Worm (Caenorhabditis elegans) whole organism, early embryonic: Measurements from ENCODE around the gene arrd-17.

Source experiments
- B0310.2 ChIP-seq: sonication (generic microtip); optimal IDR thresholded peaks from 2 replicates; lab custom pipeline; 2016; ENCODE audit warnings: mild to moderate bottlenecking, missing genetic modification characterization, missing compliant biosample characterization
- F13C5.2 ChIP-seq: sonication (generic microtip); optimal IDR thresholded peaks from 2 replicates; lab custom pipeline; 2017; ENCODE audit warnings: mild to moderate bottlenecking, missing genetic modification characterization, inconsistent platforms, missing compliant biosample characterization
- aly-1 ChIP-seq: sonication (generic microtip); optimal IDR thresholded peaks from 2 replicates; lab custom pipeline; 2016; ENCODE audit warnings: missing genetic modification characterization, missing compliant biosample characterization
- ama-1 ChIP-seq: fragments of 150-350 bp; optimal IDR thresholded peaks from 2 replicates; lab custom pipeline; 2014
- ceh-13 ChIP-seq: fragments of 200-800 bp; sonication (Bioruptor generic); optimal IDR thresholded peaks from 2 replicates; lab custom pipeline; 2018; ENCODE audit warnings: mild to moderate bottlenecking, missing genetic modification characterization, missing compliant biosample characterization
- ceh-36 ChIP-seq: sonication (generic microtip); optimal IDR thresholded peaks from 2 replicates; lab custom pipeline; 2016; ENCODE audit warnings: missing genetic modification characterization, inconsistent platforms, missing compliant biosample characterization
- ets-7 ChIP-seq: sonication (generic microtip); optimal IDR thresholded peaks from 2 replicates; lab custom pipeline; 2016; ENCODE audit warnings: missing genotype, missing genetic modification characterization, missing compliant biosample characterization
- flt-1 ChIP-seq: fragments of 200-800 bp; sonication (Bioruptor generic); IDR thresholded peaks from 2 replicates; pipeline ENCODE4 v1.3.6; 2022; ENCODE audit warnings: missing genetic modification characterization, missing compliant biosample characterization
- hmbx-1 ChIP-seq: sonication (generic microtip); optimal IDR thresholded peaks from 2 replicates; lab custom pipeline; 2016; ENCODE audit warnings: mild to moderate bottlenecking, missing genetic modification characterization, missing compliant biosample characterization
- hmg-4 ChIP-seq: fragments of 200-800 bp; sonication (Bioruptor generic); optimal IDR thresholded peaks from 2 replicates; lab custom pipeline; 2018; ENCODE audit warnings: mild to moderate bottlenecking, missing genetic modification characterization, missing compliant biosample characterization
- hnd-1 ChIP-seq: sonication (generic microtip); optimal IDR thresholded peaks from 2 replicates; lab custom pipeline; 2016; ENCODE audit warnings: missing genetic modification characterization, missing compliant biosample characterization
- pes-1 ChIP-seq: fragments of 200-800 bp; sonication (Bioruptor generic); IDR thresholded peaks from 2 replicates; pipeline ENCODE4 v1.3.6; 2022; ENCODE audit warnings: missing genetic modification reagents, missing genetic modification characterization, missing compliant biosample characterization
- scrt-1 ChIP-seq: fragments of 200-800 bp; sonication (Bioruptor generic); IDR thresholded peaks from 2 replicates; pipeline ENCODE4 v1.3.6; 2022; ENCODE audit warnings: missing genetic modification characterization, missing compliant biosample characterization
- sea-1 ChIP-seq: fragments of 200-800 bp; sonication (Bioruptor generic); conservative IDR thresholded peaks from 2 replicates; pipeline ENCODE4 v1.3.6; 2022; ENCODE audit warnings: missing genetic modification characterization, missing compliant biosample characterization
- tbx-11 ChIP-seq: fragments of 200-800 bp; sonication (Bioruptor generic); IDR thresholded peaks from 2 replicates; pipeline ENCODE4 v1.3.6; 2022; ENCODE audit warnings: missing genetic modification characterization, missing compliant biosample characterization
- tbx-37 ChIP-seq: fragments of 200-800 bp; sonication (Bioruptor generic); conservative IDR thresholded peaks from 2 replicates; pipeline ENCODE4 v1.3.6; 2022; ENCODE audit warnings: missing genetic modification reagents, missing genetic modification characterization, missing compliant biosample characterization
- tra-4 ChIP-seq: sonication (generic microtip); optimal IDR thresholded peaks from 2 replicates; lab custom pipeline; 2017; ENCODE audit warnings: missing genetic modification characterization, missing compliant biosample characterization

The arrd-17 gene

ce11 chrIII:13635730-13636360 lies 5.2 kb upstream of the arrd-17 start:
- TF ChIP-seq F13C5.2 (tag; lab: Kevin White, UChicago) (no peak), hnd-1 (no peak), ceh-13 (GFP tag; lab: Kevin White, UChicago) (no peak), hmbx-1 (tag; lab: Kevin White, UChicago) (no peak), tra-4 (tag; lab: Kevin White, UChicago) (no peak), ama-1 (lab: Kevin White, UChicago) (no peak), flt-1 (GFP tag; lab: Robert Waterston, UW) (no peak), ceh-36 (tag; lab: Kevin White, UChicago) (no peak), tbx-11 (GFP tag; lab: Robert Waterston, UW) (no peak), pes-1 (GFP tag; lab: Robert Waterston, UW) (no peak), hmg-4 (no peak), tbx-37 (GFP tag; lab: Robert Waterston, UW) (no peak), aly-1 (tag; lab: Kevin White, UChicago) (no peak), sea-1 (no peak), ets-7 (tag; lab: Kevin White, UChicago) (no peak), B0310.2 (tag; lab: Kevin White, UChicago) (no peak), scrt-1 (GFP tag; lab: Robert Waterston, UW) (no peak)

ce11 chrIII:13635235-13635634 lies 4.6 kb upstream of the arrd-17 start:
- no peak for TF ChIP-seq hmbx-1 (tag; lab: Kevin White, UChicago)
- TF ChIP-seq tbx-11 (GFP tag; lab: Robert Waterston, UW): no peak
- TF ChIP-seq ceh-13 (GFP tag; lab: Kevin White, UChicago): no peak
- TF ChIP-seq ama-1 (lab: Kevin White, UChicago): no peak
- TF ChIP-seq aly-1 (tag; lab: Kevin White, UChicago): no peak
- no peak for TF ChIP-seq flt-1 (GFP tag; lab: Robert Waterston, UW)
- TF ChIP-seq hnd-1: no peak
- no peak for TF ChIP-seq hmg-4
- no peak for TF ChIP-seq pes-1 (GFP tag; lab: Robert Waterston, UW)
- no peak for TF ChIP-seq ets-7 (tag; lab: Kevin White, UChicago)
- TF ChIP-seq tbx-37 (GFP tag; lab: Robert Waterston, UW): no peak
- TF ChIP-seq B0310.2 (tag; lab: Kevin White, UChicago): no peak
- TF ChIP-seq F13C5.2 (tag; lab: Kevin White, UChicago): no peak
- no peak for TF ChIP-seq tra-4 (tag; lab: Kevin White, UChicago)
- no peak for TF ChIP-seq scrt-1 (GFP tag; lab: Robert Waterston, UW)

- TF ChIP-seq aly-1 (tag; lab: Kevin White, UChicago) (no peak), sea-1 (no peak), tbx-37 (GFP tag; lab: Robert Waterston, UW) (no peak), flt-1 (GFP tag; lab: Robert Waterston, UW) (no peak), F13C5.2 (tag; lab: Kevin White, UChicago) (no peak), hmg-4 (no peak), ama-1 (lab: Kevin White, UChicago) (no peak), tbx-11 (GFP tag; lab: Robert Waterston, UW) (no peak), hnd-1 (no peak), ets-7 (tag; lab: Kevin White, UChicago) (no peak), pes-1 (GFP tag; lab: Robert Waterston, UW) (no peak), B0310.2 (tag; lab: Kevin White, UChicago) (no peak), hmbx-1 (tag; lab: Kevin White, UChicago) (no peak), scrt-1 (GFP tag; lab: Robert Waterston, UW) (no peak), ceh-36 (tag; lab: Kevin White, UChicago) (no peak), tra-4 (tag; lab: Kevin White, UChicago) (no peak), ceh-13 (GFP tag; lab: Kevin White, UChicago) (no peak)
These were observed 3.2 kb upstream of the arrd-17 start for ce11 chrIII:13633826-13634225.

DNA sequence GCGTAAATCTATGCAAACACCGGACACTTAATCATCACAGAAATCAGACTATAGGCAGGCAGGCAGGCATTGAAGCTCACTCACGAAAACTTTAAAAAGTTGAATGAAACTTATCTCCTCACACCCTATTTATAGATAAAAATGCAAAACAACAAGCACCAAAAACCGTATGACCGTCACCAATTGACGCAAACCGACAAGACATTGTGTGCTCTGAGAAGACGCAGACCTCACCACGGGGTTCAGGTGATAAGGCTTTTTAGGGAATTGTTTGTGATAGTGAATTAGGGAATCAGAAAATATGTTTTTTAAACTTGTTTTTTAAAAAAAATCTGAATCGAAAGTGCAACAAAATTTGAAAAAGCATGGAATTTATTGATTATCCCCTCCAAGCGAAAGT lies 3.9 kb downstream of the arrd-17 start, which contains the start of gene T12D8.5:
Gene T12D8.5, minus strand, starts transcription at position 95 of the 400 bp plus-strand sequence.
- no peak for TF ChIP-seq tbx-37 (GFP tag; lab: Robert Waterston, UW)
- no peak for TF ChIP-seq scrt-1 (GFP tag; lab: Robert Waterston, UW)
- TF ChIP-seq ama-1 (lab: Kevin White, UChicago): no peak
- no peak for TF ChIP-seq tbx-11 (GFP tag; lab: Robert Waterston, UW)
- TF ChIP-seq flt-1 (GFP tag; lab: Robert Waterston, UW): no peak

DNA sequence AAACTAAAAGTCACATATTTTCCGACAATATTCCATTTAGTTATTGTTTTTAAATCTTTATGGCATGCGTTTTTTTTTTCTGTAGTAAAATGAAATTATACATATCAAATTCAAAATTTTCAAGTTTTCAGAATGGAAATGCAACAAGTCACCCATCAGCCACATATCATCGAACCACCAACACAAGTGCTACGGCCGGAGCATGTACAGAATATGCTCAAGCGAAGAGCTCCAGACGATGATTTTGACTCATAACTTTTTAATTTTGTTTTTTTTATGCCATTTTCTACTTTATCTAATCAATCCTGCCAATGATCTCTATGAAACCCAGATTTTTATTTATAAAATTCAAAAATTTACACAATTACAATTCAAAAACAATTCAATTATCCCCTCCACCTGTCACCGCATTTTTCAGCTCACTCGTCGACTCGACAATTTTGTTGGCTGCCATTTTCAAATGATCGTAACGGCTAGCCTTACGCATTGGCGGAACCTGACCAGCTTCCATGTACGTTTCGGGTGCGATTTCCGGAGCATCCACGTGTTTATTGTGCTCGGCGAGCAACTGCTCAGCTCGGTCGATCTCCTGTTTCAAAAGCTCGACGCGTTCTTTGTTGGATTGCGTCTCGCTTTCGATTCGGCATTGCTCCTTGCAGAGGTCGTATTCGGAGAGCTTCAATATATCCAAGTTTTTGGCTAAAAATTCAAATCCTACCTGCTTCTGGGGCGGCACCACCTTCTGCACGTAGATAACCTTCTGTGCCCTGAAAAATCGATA lies 4.8 kb downstream of the arrd-17 start:
- TF ChIP-seq ama-1 (lab: Kevin White, UChicago) (no peak), tbx-11 (GFP tag; lab: Robert Waterston, UW) (no peak), hmg-4 (no peak)

DNA sequence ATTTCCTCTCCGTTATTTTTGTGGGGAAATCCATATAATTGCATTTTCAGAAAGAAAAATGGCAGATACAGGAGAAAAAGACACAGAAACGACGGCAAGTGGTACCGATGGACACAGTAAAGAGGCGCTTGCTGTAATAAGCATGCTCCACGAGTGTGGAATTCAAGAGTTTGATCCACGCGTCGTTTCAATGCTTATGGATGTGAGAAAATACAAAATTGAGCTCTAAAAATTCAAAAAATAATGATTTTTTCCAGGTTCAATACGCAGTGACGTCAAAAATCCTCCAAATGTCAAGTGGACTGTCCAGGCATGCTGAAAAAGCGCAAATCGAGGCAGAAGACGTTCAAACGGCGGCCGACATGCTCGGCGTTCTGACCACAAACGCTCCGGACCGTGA lies 6.4 kb downstream of the arrd-17 start, which contains the start of gene taf-9:
Gene taf-9, plus strand, starts transcription at position 51 of the 400 bp plus-strand sequence.
- TF ChIP-seq ets-7 (tag; lab: Kevin White, UChicago) (no peak), aly-1 (tag; lab: Kevin White, UChicago) (no peak), ceh-36 (tag; lab: Kevin White, UChicago) (no peak), ceh-13 (GFP tag; lab: Kevin White, UChicago) (no peak), sea-1 (no peak), tbx-37 (GFP tag; lab: Robert Waterston, UW) (no peak), tra-4 (tag; lab: Kevin White, UChicago) (no peak), hmg-4 (no peak), flt-1 (GFP tag; lab: Robert Waterston, UW) (no peak), tbx-11 (GFP tag; lab: Robert Waterston, UW) (no peak)
